Fruit fly (Drosophila melanogaster) whole organism, embryonic: ENCODE data around the gene Alg2.

ENCODE experiments used
- Atf6 ChIP-seq: fragments of 200-800 bp; sonication (Bioruptor generic); IDR thresholded peaks from 2 replicates; pipeline ENCODE4 v1.3.6; 2022; ENCODE audit warnings: missing biosample characterization, missing genetic modification characterization
- BEAF-32 ChIP-seq: fragments of 200-800 bp; sonication (Bioruptor generic); optimal IDR thresholded peaks from 3 replicates; lab custom pipeline; 2017; ENCODE audit warnings: missing biosample characterization, missing genetic modification characterization, mild to moderate bottlenecking, moderate library complexity, missing genetic modification reagents
- CG11247 ChIP-seq: fragments of 200-800 bp; sonication (Bioruptor generic); IDR thresholded peaks from 2 replicates; pipeline ENCODE4 v1.3.6; 2022; ENCODE audit warnings: missing biosample characterization, missing genetic modification characterization
- CG13424 ChIP-seq: fragments of 200-800 bp; sonication (Bioruptor generic); optimal IDR thresholded peaks from 2 replicates; lab custom pipeline; 2019; ENCODE audit warnings: missing biosample characterization, mild to moderate bottlenecking, missing genetic modification characterization, moderate library complexity
- CG13894 ChIP-seq: fragments of 200-800 bp; sonication (Bioruptor generic); optimal IDR thresholded peaks from 3 replicates; lab custom pipeline; 2018; ENCODE audit warnings: missing biosample characterization, mild to moderate bottlenecking, missing genetic modification characterization, moderate library complexity
- CG14710 ChIP-seq: fragments of 200-800 bp; sonication (Bioruptor generic); optimal IDR thresholded peaks from 3 replicates; lab custom pipeline; 2019; ENCODE audit warnings: missing biosample characterization, mild to moderate bottlenecking, missing genetic modification characterization, moderate library complexity
- CG17361 ChIP-seq: fragments of 200-800 bp; sonication (Bioruptor generic); IDR thresholded peaks from 3 replicates; pipeline ENCODE4 v1.3.6; 2022; ENCODE audit warnings: missing biosample characterization, missing genetic modification characterization
- CG17385 ChIP-seq: fragments of 200-800 bp; sonication (Bioruptor generic); optimal IDR thresholded peaks from 3 replicates; lab custom pipeline; 2018; ENCODE audit warnings: missing biosample characterization, mild to moderate bottlenecking, missing genetic modification characterization
- CG2712 ChIP-seq: fragments of 200-800 bp; optimal IDR thresholded peaks from 3 replicates; lab custom pipeline; 2019; ENCODE audit warnings: missing biosample characterization, mild to moderate bottlenecking, missing genetic modification characterization, moderate library complexity
- CG2875 ChIP-seq: fragments of 200-800 bp; sonication (Bioruptor generic); optimal IDR thresholded peaks from 2 replicates; lab custom pipeline; 2017; ENCODE audit warnings: missing biosample characterization, mild to moderate bottlenecking, missing genetic modification characterization, missing genetic modification reagents
- CG34422 ChIP-seq: fragments of 200-800 bp; sonication (Bioruptor generic); IDR thresholded peaks from 3 replicates; pipeline ENCODE4 v1.3.6; 2022; ENCODE audit warnings: missing biosample characterization, missing genetic modification characterization
- CG3847 ChIP-seq: fragments of 200-800 bp; sonication (Bioruptor generic); IDR thresholded peaks from 2 replicates; pipeline ENCODE4 v1.3.6; 2022; ENCODE audit warnings: missing biosample characterization, missing genetic modification characterization
- CG5245 ChIP-seq: fragments of 200-800 bp; sonication (Bioruptor generic); optimal IDR thresholded peaks from 3 replicates; lab custom pipeline; 2016; ENCODE audit warnings: missing biosample characterization, missing genetic modification characterization
- CG6272 ChIP-seq: fragments of 200-800 bp; sonication (Bioruptor generic); IDR thresholded peaks from 2 replicates; pipeline ENCODE4 v1.3.6; 2022; ENCODE audit warnings: missing biosample characterization, missing genetic modification characterization
- CG7357 ChIP-seq: fragments of 200-800 bp; sonication (Bioruptor generic); IDR thresholded peaks from 3 replicates; pipeline ENCODE4 v1.3.6; 2022; ENCODE audit warnings: missing biosample characterization, missing genetic modification characterization
- CG7556 ChIP-seq: fragments of 200-800 bp; sonication (Bioruptor generic); optimal IDR thresholded peaks from 2 replicates; lab custom pipeline; 2017; ENCODE audit warnings: missing biosample characterization, mild to moderate bottlenecking, missing genetic modification characterization
- CG9727 ChIP-seq: fragments of 200-800 bp; sonication (Bioruptor generic); optimal IDR thresholded peaks from 3 replicates; lab custom pipeline; 2017; ENCODE audit warnings: missing biosample characterization, mild to moderate bottlenecking, missing genetic modification characterization
- CG9932 ChIP-seq: fragments of 200-800 bp; sonication (Bioruptor generic); IDR thresholded peaks from 2 replicates; pipeline ENCODE4 v1.3.6; 2022; ENCODE audit warnings: missing biosample characterization, missing genetic modification characterization
- CrebB ChIP-seq: fragments of 200-800 bp; sonication (Bioruptor generic); optimal IDR thresholded peaks from 3 replicates; lab custom pipeline; 2018; ENCODE audit warnings: missing biosample characterization, mild to moderate bottlenecking, missing genetic modification characterization
- D19A ChIP-seq: fragments of 200-800 bp; optimal IDR thresholded peaks from 3 replicates; lab custom pipeline; 2019; ENCODE audit warnings: missing biosample characterization, mild to moderate bottlenecking, missing genetic modification characterization, moderate library complexity
- Dp ChIP-seq: fragments of 200-800 bp; sonication (Bioruptor generic); optimal IDR thresholded peaks from 2 replicates; lab custom pipeline; 2018; ENCODE audit warnings: missing biosample characterization, mild to moderate bottlenecking, missing genetic modification characterization, moderate library complexity
- Elba2 ChIP-seq: fragments of 200-800 bp; sonication (Bioruptor generic); optimal IDR thresholded peaks from 3 replicates; lab custom pipeline; 2016; ENCODE audit warnings: missing biosample characterization, missing genetic modification characterization
- Ets97D ChIP-seq: fragments of 200-800 bp; sonication (Bioruptor generic); optimal IDR thresholded peaks from 3 replicates; lab custom pipeline; 2016; ENCODE audit warnings: missing biosample characterization, missing genetic modification characterization
- Gsc ChIP-seq: fragments of 200-800 bp; sonication (Bioruptor generic); IDR thresholded peaks from 2 replicates; pipeline ENCODE4 v1.3.6; 2022; ENCODE audit warnings: missing biosample characterization, missing genetic modification characterization
- HLH3B ChIP-seq: fragments of 200-800 bp; sonication (Bioruptor generic); IDR thresholded peaks from 2 replicates; pipeline ENCODE4 v1.3.6; 2022; ENCODE audit warnings: missing biosample characterization, missing genetic modification characterization
- Jarid2 ChIP-seq: fragments of 200-800 bp; sonication (Bioruptor generic); optimal IDR thresholded peaks from 3 replicates; lab custom pipeline; 2017; ENCODE audit warnings: mild to moderate bottlenecking, missing biosample characterization, missing genetic modification reagents, missing genetic modification characterization
- MESR4 ChIP-seq: fragments of 200-800 bp; sonication (Bioruptor generic); optimal IDR thresholded peaks from 2 replicates; lab custom pipeline; 2018; ENCODE audit warnings: missing biosample characterization, mild to moderate bottlenecking, missing genetic modification characterization, moderate library complexity
- NC2β ChIP-seq: fragments of 200-800 bp; sonication (Bioruptor generic); optimal IDR thresholded peaks from 2 replicates; lab custom pipeline; 2016; ENCODE audit warnings: missing biosample characterization, missing genetic modification characterization
- Nf-YB ChIP-seq: fragments of 200-800 bp; sonication (Bioruptor generic); optimal IDR thresholded peaks from 3 replicates; lab custom pipeline; 2019; ENCODE audit warnings: missing biosample characterization, mild to moderate bottlenecking, missing genetic modification characterization, moderate library complexity
- ap ChIP-seq: fragments of 200-800 bp; sonication (Bioruptor generic); IDR thresholded peaks from 2 replicates; pipeline ENCODE4 v1.3.6; 2022; ENCODE audit warnings: missing biosample characterization, missing genetic modification characterization
- bcd ChIP-seq: fragments of 200-800 bp; sonication (Bioruptor generic); optimal IDR thresholded peaks from 2 replicates; lab custom pipeline; 2017; ENCODE audit warnings: missing biosample characterization, mild to moderate bottlenecking, missing genetic modification characterization
- btn ChIP-seq: fragments of 200-800 bp; sonication (Bioruptor generic); optimal IDR thresholded peaks from 2 replicates; lab custom pipeline; 2016; ENCODE audit warnings: missing biosample characterization, missing genetic modification characterization
- caup ChIP-seq: fragments of 200-800 bp; sonication (Bioruptor generic); optimal IDR thresholded peaks from 3 replicates; lab custom pipeline; 2017; ENCODE audit warnings: missing biosample characterization, mild to moderate bottlenecking, missing genetic modification characterization, moderate library complexity; ENCODE audit not compliant: severe bottlenecking
- chn ChIP-seq: fragments of 200-800 bp; sonication (Bioruptor generic); optimal IDR thresholded peaks from 2 replicates; lab custom pipeline; 2016; ENCODE audit warnings: missing biosample characterization, missing genetic modification characterization
- cwo ChIP-seq: fragments of 200-800 bp; sonication (Bioruptor generic); optimal IDR thresholded peaks from 3 replicates; lab custom pipeline; 2017; ENCODE audit warnings: missing biosample characterization, missing genetic modification characterization, mild to moderate bottlenecking, moderate library complexity, missing genetic modification reagents
- dm ChIP-seq: fragments of 200-800 bp; sonication (Bioruptor generic); optimal IDR thresholded peaks from 3 replicates; lab custom pipeline; 2016; ENCODE audit warnings: missing biosample characterization, missing genetic modification characterization
- en ChIP-seq: fragments of 200-800 bp; sonication (Bioruptor generic); optimal IDR thresholded peaks from 2 replicates; lab custom pipeline; 2016; ENCODE audit warnings: missing biosample characterization, missing genetic modification characterization
- esg ChIP-seq: fragments of 200-800 bp; sonication (Bioruptor generic); conservative IDR thresholded peaks from 2 replicates; pipeline ENCODE4 v1.3.6; 2022; ENCODE audit warnings: missing biosample characterization, missing genetic modification characterization
- eve ChIP-seq, 2 experiments: fragments of >200 bp; optimal IDR thresholded peaks; 2 replicates each; lab custom pipeline; 2017; ENCODE audit warnings: missing biosample characterization in 2 of 2, missing genetic modification characterization in 2 of 2
- fru ChIP-seq: fragments of >200 bp; optimal IDR thresholded peaks from 2 replicates; lab custom pipeline; 2017
- gem ChIP-seq: fragments of 200-800 bp; sonication (Bioruptor generic); optimal IDR thresholded peaks from 2 replicates; lab custom pipeline; 2019; ENCODE audit warnings: missing biosample characterization, mild to moderate bottlenecking, missing genetic modification characterization, moderate library complexity
- gfzf ChIP-seq: fragments of 200-800 bp; sonication (Bioruptor generic); optimal IDR thresholded peaks from 2 replicates; lab custom pipeline; 2016; ENCODE audit warnings: missing biosample characterization, mild to moderate bottlenecking, missing genetic modification characterization, moderate library complexity
- grau ChIP-seq: fragments of 200-800 bp; optimal IDR thresholded peaks from 3 replicates; lab custom pipeline; 2019; ENCODE audit warnings: missing biosample characterization, mild to moderate bottlenecking, missing genetic modification characterization, moderate library complexity
- gsb ChIP-seq: fragments of 200-800 bp; sonication (Bioruptor generic); IDR thresholded peaks from 2 replicates; pipeline ENCODE4 v1.3.6; 2022; ENCODE audit warnings: missing biosample characterization, missing genetic modification characterization
- gt ChIP-seq: fragments of 200-800 bp; sonication (Bioruptor generic); IDR thresholded peaks from 2 replicates; pipeline ENCODE4 v1.3.6; 2022; ENCODE audit warnings: missing biosample characterization, missing genetic modification characterization
- ken ChIP-seq: fragments of 200-800 bp; sonication (Bioruptor generic); IDR thresholded peaks from 3 replicates; pipeline ENCODE4 v1.3.6; 2022; ENCODE audit warnings: missing biosample characterization, missing genetic modification characterization
- lbe ChIP-seq: fragments of 200-800 bp; sonication (Bioruptor generic); optimal IDR thresholded peaks from 2 replicates; lab custom pipeline; 2016; ENCODE audit warnings: missing biosample characterization, mild to moderate bottlenecking, missing genetic modification characterization
- odd ChIP-seq: fragments of 200-800 bp; sonication (Bioruptor generic); optimal IDR thresholded peaks from 2 replicates; lab custom pipeline; 2017; ENCODE audit warnings: missing biosample characterization, mild to moderate bottlenecking, missing genetic modification characterization
- psq ChIP-seq: fragments of 200-800 bp; sonication (Bioruptor generic); optimal IDR thresholded peaks from 2 replicates; lab custom pipeline; 2017; ENCODE audit warnings: missing biosample characterization, missing genetic modification characterization
- unc-4 ChIP-seq: fragments of 200-800 bp; sonication (Bioruptor generic); IDR thresholded peaks from 2 replicates; pipeline ENCODE4 v1.3.6; 2022; ENCODE audit warnings: missing biosample characterization, missing genetic modification characterization; ENCODE audit not compliant: partially characterized antibody

Gene Alg2

DNA sequence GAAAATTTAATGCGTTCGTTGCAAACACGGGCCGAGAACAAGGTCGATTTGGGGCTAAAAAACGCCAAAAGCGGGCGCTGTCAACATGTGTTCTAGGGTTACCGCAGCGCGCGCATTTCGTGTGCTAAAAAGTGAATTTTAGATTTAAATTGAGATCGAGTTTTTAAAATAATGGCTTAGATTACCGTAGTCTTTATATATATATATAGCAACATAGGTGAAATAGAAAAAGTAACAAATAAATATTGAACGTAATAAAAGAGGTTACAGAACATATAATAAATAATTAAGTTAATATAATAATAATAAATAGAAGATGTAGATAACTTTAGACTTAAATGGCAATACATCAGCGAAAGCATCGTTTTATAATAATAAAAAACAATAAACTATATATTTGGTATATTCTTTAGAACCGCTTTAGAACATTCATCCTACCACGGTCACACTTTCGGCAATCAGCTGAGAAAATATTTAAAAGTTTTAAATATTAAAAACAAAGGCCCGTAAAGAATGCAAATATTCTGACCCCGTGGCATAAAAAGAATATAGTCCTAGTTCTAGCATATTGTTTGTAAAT is at the start of gene Alg2, which contains the start of gene CG11537 (continued):
- TF ChIP-seq cwo (no peak), CG13894 (tag; lab: Kevin White, UChicago) (peak; percentile 5), btn (no peak), gfzf (GFP tag; lab: Kevin White, UChicago) (peak; percentile 69), ken (GFP tag; lab: Robert Waterston, UW) (no peak), psq (no peak), bcd (GFP tag; lab: Kevin White, UChicago) (peak; percentile 15), CG6272 (GFP tag; lab: Robert Waterston, UW) (no peak; the same call in 1 of the 2 replicates), CG7556 (no peak), ap (GFP tag; lab: Robert Waterston, UW) (peak; percentile 23; the same call in 1 of the 2 replicates), CrebB (tag; lab: Kevin White, UChicago) (no peak), fru (no peak), lbe (GFP tag; lab: Kevin White, UChicago) (no peak), Elba2 (GFP tag; lab: Kevin White, UChicago) (no peak), chn (GFP tag; lab: Kevin White, UChicago) (peak; percentile 8), CG9932 (GFP tag; lab: Robert Waterston, UW) (peak; percentile 61), HLH3B (peak; percentile 13; the same call in 1 of the 2 replicates), gsb (GFP tag; lab: Robert Waterston, UW) (no peak), Gsc (GFP tag; lab: Robert Waterston, UW) (no peak), D19A (peak; percentile 21), CG7357 (GFP tag; lab: Robert Waterston, UW) (no peak), CG17361 (peak; percentile 44; the same call in 2 of the 3 replicates), CG17385 (GFP tag; lab: Kevin White, UChicago) (no peak), MESR4 (no peak), Dp (peak; percentile 29), BEAF-32 (GFP tag; lab: Kevin White, UChicago) (peak; percentile 22), CG2875 (no peak), en (GFP tag; lab: Kevin White, UChicago) (no peak), CG34422 (GFP tag; lab: Robert Waterston, UW) (0 out of 3 replicates have a peak, but pooled peaks have one; percentile 39), caup (GFP tag; lab: Kevin White, UChicago) (peak; percentile 42), Nf-YB (GFP tag; lab: Kevin White, UChicago) (peak; percentile 33), dm (peak; percentile 12), CG13424 (tag; lab: Kevin White, UChicago) (peak; percentile 24), NC2β (GFP tag; lab: Kevin White, UChicago) (no peak), Jarid2 (GFP tag; lab: Kevin White, UChicago) (no peak), eve (GFP tag; optimal IDR thresholded peaks at IDR 0.05; lab: Kevin White, UChicago) (no peak), Ets97D (GFP tag; lab: Kevin White, UChicago) (peak; percentile 3), Atf6 (GFP tag; lab: Robert Waterston, UW) (0 out of 2 replicates have a peak, but pooled peaks have one; percentile 32), CG9727 (GFP tag; lab: Kevin White, UChicago) (peak; percentile 39), CG3847 (0 out of 2 replicates have a peak, but pooled peaks have one; percentile 22), esg (no peak), CG2712 (tag; lab: Kevin White, UChicago) (peak; percentile 45), grau (tag; lab: Kevin White, UChicago) (peak; percentile 44), CG11247 (GFP tag; lab: Robert Waterston, UW) (peak; percentile 36; the same call in 1 of the 2 replicates), CG14710 (peak; percentile 56), CG5245 (no peak), unc-4 (GFP tag; lab: Robert Waterston, UW) (no peak), gem (tag; lab: Kevin White, UChicago) (peak; percentile 55), odd (GFP tag; lab: Kevin White, UChicago) (no peak), gt (no peak)
